Worm (Caenorhabditis elegans) whole organism, L4 larva: ENCODE measurements around the gene sdn-1.

Source experiments
- F26F4.8 ChIP-seq: fragments of 200-800 bp; sonication (Bioruptor generic); conservative IDR thresholded peaks from 2 replicates; pipeline ENCODE4 v1.3.6; 2022; ENCODE audit warnings: missing genetic modification characterization, missing compliant biosample characterization
- F44E2.7 ChIP-seq: fragments of 200-800 bp; sonication (Bioruptor generic); IDR thresholded peaks from 2 replicates; pipeline ENCODE4 v2.1.2; 2022; ENCODE audit warnings: missing genetic modification characterization, missing compliant biosample characterization
- F49E8.2 ChIP-seq: sonication (generic microtip); optimal IDR thresholded peaks from 2 replicates; lab custom pipeline; 2016; ENCODE audit warnings: missing compliant biosample characterization, mild to moderate bottlenecking, missing genetic modification characterization, borderline replicate concordance
- R02D3.7 ChIP-seq: fragments of 150-350 bp; sonication (generic microtip); optimal IDR thresholded peaks from 3 replicates; lab custom pipeline; 2014; ENCODE audit warnings: missing biosample characterization, missing genetic modification characterization
- T20F7.1 ChIP-seq: fragments of 200-800 bp; sonication (Bioruptor generic); optimal IDR thresholded peaks from 2 replicates; lab custom pipeline; 2018; ENCODE audit warnings: mild to moderate bottlenecking, missing genetic modification characterization, missing compliant biosample characterization
- T26A8.4 ChIP-seq: fragments of 200-800 bp; sonication (Bioruptor generic); IDR thresholded peaks from 2 replicates; pipeline ENCODE4 v1.3.6; 2022; ENCODE audit warnings: missing genetic modification characterization, missing compliant biosample characterization
- Y48G9A.11 ChIP-seq: fragments of 200-800 bp; sonication (Bioruptor generic); IDR thresholded peaks from 2 replicates; pipeline ENCODE4 v1.3.6; 2022; ENCODE audit warnings: missing genetic modification reagents, missing genetic modification characterization, missing compliant biosample characterization
- Y5F2A.4 ChIP-seq: fragments of 200-800 bp; sonication (Bioruptor generic); optimal IDR thresholded peaks from 2 replicates; lab custom pipeline; 2018; ENCODE audit warnings: mild to moderate bottlenecking, missing genetic modification characterization, missing compliant biosample characterization
- ZK337.2 ChIP-seq: fragments of 200-800 bp; sonication (Bioruptor generic); IDR thresholded peaks from 2 replicates; pipeline ENCODE4 v1.3.6; 2022; ENCODE audit warnings: missing genetic modification reagents, missing genetic modification characterization, missing compliant biosample characterization
- aha-1 ChIP-seq: fragments of 150-350 bp; peaks from one replicate; lab custom pipeline; 2014; ENCODE audit warnings: missing biosample characterization, missing genetic modification characterization
- ama-1 ChIP-seq: fragments of 150-350 bp; optimal IDR thresholded peaks from 2 replicates; lab custom pipeline; 2014; ENCODE audit warnings: inconsistent platforms, mixed read lengths
- attf-4 ChIP-seq: sonication (generic microtip); optimal IDR thresholded peaks from 3 replicates; lab custom pipeline; 2017; ENCODE audit warnings: missing biosample characterization, missing genetic modification characterization
- ceh-20 ChIP-seq: fragments of 200-800 bp; sonication (Bioruptor generic); IDR thresholded peaks from 2 replicates; pipeline ENCODE4 v1.3.6; 2022; ENCODE audit warnings: missing genetic modification reagents, missing genetic modification characterization, missing compliant biosample characterization
- ceh-28 ChIP-seq: fragments of 150-350 bp; optimal IDR thresholded peaks from 2 replicates; lab custom pipeline; 2014; ENCODE audit warnings: missing biosample characterization, missing genetic modification reagents, missing genetic modification characterization
- ceh-44 ChIP-seq: fragments of 200-800 bp; sonication (Bioruptor generic); IDR thresholded peaks from 2 replicates; pipeline ENCODE4 v1.3.6; 2022; ENCODE audit warnings: missing genetic modification reagents, missing genetic modification characterization, missing compliant biosample characterization
- ceh-82 ChIP-seq: sonication (generic microtip); optimal IDR thresholded peaks from 2 replicates; lab custom pipeline; 2017; ENCODE audit warnings: missing biosample characterization, missing genetic modification characterization
- ces-1 ChIP-seq: fragments of 150-350 bp; sonication (generic microtip); optimal IDR thresholded peaks from 4 replicates; lab custom pipeline; 2014; ENCODE audit warnings: missing biosample characterization, missing genetic modification reagents, missing genetic modification characterization
- daf-12 ChIP-seq: fragments of 150-350 bp; optimal IDR thresholded peaks from 2 replicates; lab custom pipeline; 2014; ENCODE audit warnings: missing biosample characterization, missing genetic modification reagents, missing genetic modification characterization
- daf-16 ChIP-seq, 3 experiments: sonication (generic microtip); optimal IDR thresholded peaks; 2 replicates each; lab custom pipeline; 2016 to 2017; ENCODE audit warnings: missing genetic modification characterization in 3 of 3, missing genetic modification reagents in 3 of 3, mild to moderate bottlenecking in 2 of 3, missing compliant biosample characterization in 2 of 3, missing biosample characterization in 1 of 3, moderate library complexity in 1 of 3
- daf-19 ChIP-seq: fragments of 200-800 bp; sonication (Bioruptor generic); conservative IDR thresholded peaks from 2 replicates; pipeline ENCODE4 v1.3.6; 2022; ENCODE audit warnings: missing genetic modification characterization, missing compliant biosample characterization
- dmd-8 ChIP-seq: fragments of 200-800 bp; sonication (Bioruptor generic); IDR thresholded peaks from 2 replicates; pipeline ENCODE4 v1.3.6; 2022; ENCODE audit warnings: missing genetic modification characterization, missing compliant biosample characterization
- dve-1 ChIP-seq: sonication (generic microtip); optimal IDR thresholded peaks from 2 replicates; lab custom pipeline; 2017; ENCODE audit warnings: antibody characterized with exemption, mild to moderate bottlenecking, missing genetic modification characterization, missing compliant biosample characterization; ENCODE audit not compliant: insufficient read depth
- egl-27 ChIP-seq: sonication (generic microtip); optimal IDR thresholded peaks from 3 replicates; lab custom pipeline; 2017; ENCODE audit warnings: missing biosample characterization, missing genetic modification reagents, missing genetic modification characterization
- egl-43 ChIP-seq: fragments of 200-800 bp; sonication (Bioruptor generic); IDR thresholded peaks from 2 replicates; pipeline ENCODE4 v1.3.6; 2022; ENCODE audit warnings: missing genetic modification reagents, missing genetic modification characterization, missing compliant biosample characterization
- gei-8 ChIP-seq: fragments of 200-800 bp; sonication (Bioruptor generic); optimal IDR thresholded peaks from 2 replicates; lab custom pipeline; 2018; ENCODE audit warnings: mild to moderate bottlenecking, missing genetic modification characterization, missing compliant biosample characterization
- hlh-11 ChIP-seq: fragments of 200-800 bp; sonication (Bioruptor generic); optimal IDR thresholded peaks from 2 replicates; lab custom pipeline; 2018; ENCODE audit warnings: mild to moderate bottlenecking, missing genetic modification characterization, missing compliant biosample characterization
- hmg-1.1 ChIP-seq: fragments of 200-800 bp; sonication (Bioruptor generic); IDR thresholded peaks from 2 replicates; pipeline ENCODE4 v1.3.6; 2022; ENCODE audit warnings: missing genetic modification reagents, missing genetic modification characterization, missing compliant biosample characterization
- lim-7 ChIP-seq: fragments of 200-800 bp; sonication (Bioruptor generic); IDR thresholded peaks from 2 replicates; pipeline ENCODE4 v1.3.6; 2022; ENCODE audit warnings: missing genetic modification characterization, missing compliant biosample characterization
- lin-15B ChIP-seq: fragments of 150-350 bp; sonication (generic microtip); optimal IDR thresholded peaks from 3 replicates; lab custom pipeline; 2014; ENCODE audit warnings: missing biosample characterization, missing genetic modification characterization
- lin-29 ChIP-seq: fragments of 200-800 bp; sonication (Bioruptor generic); IDR thresholded peaks from 2 replicates; pipeline ENCODE4 v1.3.6; 2022; ENCODE audit warnings: missing genetic modification reagents, missing genetic modification characterization, missing compliant biosample characterization
- lin-38 ChIP-seq: fragments of 200-800 bp; sonication (Bioruptor generic); IDR thresholded peaks from 2 replicates; pipeline ENCODE4 v1.3.6; 2022; ENCODE audit warnings: missing genetic modification reagents, missing genetic modification characterization, missing compliant biosample characterization
- lin-39 ChIP-seq: fragments of 150-350 bp; optimal IDR thresholded peaks from 2 replicates; lab custom pipeline; 2014; ENCODE audit warnings: missing biosample characterization, missing genetic modification reagents, missing genetic modification characterization
- mes-2 ChIP-seq: sonication (generic microtip); optimal IDR thresholded peaks from 2 replicates; lab custom pipeline; 2016; ENCODE audit warnings: missing genotype, mild to moderate bottlenecking, missing genetic modification characterization, missing compliant biosample characterization; ENCODE audit not compliant: poor library complexity, severe bottlenecking
- nhr-111 ChIP-seq: fragments of 200-800 bp; sonication (Bioruptor generic); optimal IDR thresholded peaks from 2 replicates; lab custom pipeline; 2018; ENCODE audit warnings: mild to moderate bottlenecking, missing genetic modification characterization, missing compliant biosample characterization
- nhr-237 ChIP-seq: sonication (generic microtip); optimal IDR thresholded peaks from 2 replicates; lab custom pipeline; 2017; ENCODE audit warnings: missing biosample characterization, missing genetic modification characterization
- nhr-25 ChIP-seq: sonication (generic microtip); optimal IDR thresholded peaks from 2 replicates; lab custom pipeline; 2017; ENCODE audit warnings: missing genetic modification characterization, mild to moderate bottlenecking, missing compliant biosample characterization, antibody characterized with exemption, moderate library complexity, borderline replicate concordance; ENCODE audit not compliant: insufficient read depth
- nhr-6 ChIP-seq: fragments of 150-350 bp; optimal IDR thresholded peaks from 2 replicates; lab custom pipeline; 2014; ENCODE audit warnings: missing biosample characterization, missing genetic modification characterization
- nhr-76 ChIP-seq: fragments of 150-350 bp; optimal IDR thresholded peaks from 2 replicates; lab custom pipeline; 2014; ENCODE audit warnings: missing biosample characterization, missing genetic modification characterization
- nhr-77 ChIP-seq: fragments of 150-350 bp; optimal IDR thresholded peaks from 2 replicates; lab custom pipeline; 2014; ENCODE audit warnings: missing biosample characterization, missing genetic modification characterization
- pha-4 ChIP-seq, 2 experiments: fragments of 150-350 bp in 1 of 2; fragments of 200-800 bp in 1 of 2; sonication (Bioruptor generic) in 1 of 2; IDR thresholded peaks in 1 of 2; optimal IDR thresholded peaks in 1 of 2; 2 replicates each; pipeline versions ENCODE4 v1.3.6 to Lab custom; 2014 to 2022; ENCODE audit warnings: missing genetic modification characterization in 2 of 2, missing genetic modification reagents in 2 of 2, missing biosample characterization in 1 of 2, missing compliant biosample characterization in 1 of 2
- sdz-12 ChIP-seq: fragments of 200-800 bp; sonication (Bioruptor generic); optimal IDR thresholded peaks from 2 replicates; lab custom pipeline; 2018; ENCODE audit warnings: mild to moderate bottlenecking, missing genetic modification characterization, missing compliant biosample characterization
- set-16 ChIP-seq: fragments of 200-800 bp; sonication (Bioruptor generic); IDR thresholded peaks from 2 replicates; pipeline ENCODE4 v1.3.6; 2022; ENCODE audit warnings: missing genetic modification reagents, missing genetic modification characterization, missing compliant biosample characterization
- skn-1 ChIP-seq: fragments of 150-350 bp; optimal IDR thresholded peaks from 2 replicates; lab custom pipeline; 2014; ENCODE audit warnings: missing biosample characterization, missing genetic modification characterization
- spr-1 ChIP-seq: sonication (generic microtip); optimal IDR thresholded peaks from 2 replicates; lab custom pipeline; 2016; ENCODE audit warnings: mild to moderate bottlenecking, missing genetic modification characterization, missing compliant biosample characterization
- spr-3 ChIP-seq: fragments of 200-800 bp; sonication (Bioruptor generic); optimal IDR thresholded peaks from 2 replicates; lab custom pipeline; 2018; ENCODE audit warnings: mild to moderate bottlenecking, missing genetic modification characterization, missing compliant biosample characterization
- unc-39 ChIP-seq: sonication (generic microtip); optimal IDR thresholded peaks from 2 replicates; lab custom pipeline; 2017; ENCODE audit warnings: missing biosample characterization, missing genetic modification characterization
- unc-62 ChIP-seq, 3 experiments: fragments of 150-350 bp in 1 of 3; sonication (generic microtip); optimal IDR thresholded peaks in 2 of 3; peaks in 1 of 3; 1 replicate in 1 of 3; 2 replicates in 2 of 3; lab custom pipeline; 2014 to 2017; ENCODE audit warnings: missing biosample characterization in 3 of 3, missing genetic modification characterization in 3 of 3, missing genetic modification reagents in 3 of 3, missing genotype in 1 of 3
- ztf-7 ChIP-seq: fragments of 150-350 bp; optimal IDR thresholded peaks from 2 replicates; lab custom pipeline; 2014; ENCODE audit warnings: missing biosample characterization, missing genetic modification characterization

Gene sdn-1

ce11 chrX:10637048-10637928 is 44.2 kb upstream of the sdn-1 start (continued):
- TF ChIP-seq ceh-82 (no peak), nhr-77 (tag; lab: Kevin White, UChicago) (peak; percentile 25), T26A8.4 (peak; percentile 65), dve-1 (peak; percentile 90), R02D3.7 (tag; lab: Kevin White, UChicago) (no peak), dmd-8 (GFP tag; lab: Robert Waterston, UW) (no peak), ceh-44 (no peak), Y5F2A.4 (no peak), lin-39 (tag; lab: Kevin White, UChicago) (no peak), ceh-28 (tag; lab: Kevin White, UChicago) (peak; percentile 5), ztf-7 (tag; lab: Kevin White, UChicago) (no peak), F49E8.2 (no peak), daf-19 (GFP tag; lab: Robert Waterston, UW) (no peak), mes-2 (peak; percentile 55), lin-15B (tag; lab: Kevin White, UChicago) (no peak), lim-7 (GFP tag; lab: Robert Waterston, UW) (peak; percentile 62; the same call in 1 of the 2 replicates), ama-1 (lab: Kevin White, UChicago) (peak; percentile 22), ces-1 (GFP tag; lab: Kevin White, UChicago) (no peak), Y48G9A.11 (GFP tag; lab: Robert Waterston, UW) (no peak), aha-1 (tag; lab: Kevin White, UChicago) (peak; percentile 100), egl-27 (tag; lab: Kevin White, UChicago) (no peak), nhr-111 (no peak), sdz-12 (GFP tag; lab: Kevin White, UChicago) (no peak), lin-38 (GFP tag; lab: Robert Waterston, UW) (peak; percentile 54), set-16 (GFP tag; lab: Robert Waterston, UW) (peak; percentile 99), hlh-11 (tag; lab: Kevin White, UChicago) (peak; percentile 96), nhr-237 (tag; lab: Kevin White, UChicago) (peak; percentile 39), nhr-6 (peak; percentile 25), skn-1 (no peak), nhr-25 (tag; lab: Kevin White, UChicago) (peak; percentile 22), daf-16 (GFP tag; optimal IDR thresholded peaks at IDR 0.05; lab: Kevin White, UChicago) (peak; percentile 47 to 81), daf-16 (tag; optimal IDR thresholded peaks at IDR 0.05; lab: Kevin White, UChicago) (peak; percentile 60), pha-4 (GFP tag; IDR thresholded peaks at IDR 0.05; lab: Robert Waterston, UW) (peak; percentile 87), pha-4 (tag; optimal IDR thresholded peaks at IDR 0.05; lab: Kevin White, UChicago) (no peak), unc-39 (tag; lab: Kevin White, UChicago) (no peak), spr-1 (peak; percentile 76), lin-29 (GFP tag; lab: Robert Waterston, UW) (no peak), spr-3 (GFP tag; lab: Kevin White, UChicago) (no peak), F44E2.7 (GFP tag; lab: Robert Waterston, UW) (0 out of 2 replicates have a peak, but pooled peaks have one; percentile 37), ceh-20 (GFP tag; lab: Robert Waterston, UW) (peak; percentile 80), T20F7.1 (GFP tag; lab: Kevin White, UChicago) (peak; percentile 3), unc-62 (GFP tag; optimal IDR thresholded peaks at IDR 0.05 in 1 of 2; lab: Kevin White, UChicago) (peak in 1 of 2 experiments; percentile 99), unc-62 (tag; optimal IDR thresholded peaks at IDR 0.05; lab: Kevin White, UChicago) (no peak), egl-43 (GFP tag; lab: Robert Waterston, UW) (peak; percentile 76; the same call in 1 of the 2 replicates), daf-12 (tag; lab: Kevin White, UChicago) (no peak), gei-8 (GFP tag; lab: Kevin White, UChicago) (peak; percentile 39), F26F4.8 (no peak), attf-4 (tag; lab: Kevin White, UChicago) (no peak), hmg-1.1 (GFP tag; lab: Robert Waterston, UW) (peak; percentile 89), nhr-76 (tag; lab: Kevin White, UChicago) (no peak), ZK337.2 (GFP tag; lab: Robert Waterston, UW) (no peak)
